Fruit fly (Drosophila melanogaster): ENCODE data around the gene Grd.

DNA sequence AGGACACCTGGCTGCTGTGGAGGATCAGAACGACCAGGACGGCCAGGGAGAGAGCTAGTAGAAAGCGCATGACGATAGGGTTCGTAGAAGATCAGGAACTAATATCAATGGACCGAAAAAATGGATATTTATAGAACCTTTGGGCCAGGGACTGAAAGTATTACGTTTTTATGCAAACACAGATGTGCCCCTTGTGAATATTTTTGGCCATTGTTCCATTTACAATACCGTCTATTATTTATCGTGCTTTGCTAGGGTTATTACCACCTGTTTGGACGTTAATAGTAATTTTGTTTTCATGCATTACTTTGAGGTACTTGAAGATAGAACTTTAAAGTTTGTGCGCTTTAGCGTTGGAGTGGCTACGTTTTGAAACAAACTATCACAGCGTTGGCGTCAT, 10.4 kb downstream of the Grd start, which contains the start of gene CG32188:
- TF ChIP-seq dsf (GFP tag; optimal IDR thresholded peaks at IDR 0.05; ENCODE audit: borderline replicate concordance) (no peak), Dif (GFP tag; optimal IDR thresholded peaks at IDR 0.05; ENCODE audit: partially characterized antibody) (no peak), h (GFP tag; optimal IDR thresholded peaks at IDR 0.05) (no peak)

Measured in whole organism, wandering third instar larva.